Fruit fly (Drosophila melanogaster): ENCODE results near the gene CG33912.

The CG33912 gene

dm6 chr3L:20778224-20779063, 23.0 kb upstream of the CG33912 start, which contains the start of the genes Pex16 and Pex14 (continued):
- TF ChIP-seq sd (tag; optimal IDR thresholded peaks at IDR 0.05) (no peak), Opbp (GFP tag; IDR thresholded peaks at IDR 0.05; ENCODE audit: partially characterized antibody) (no peak), Spps (tag; optimal IDR thresholded peaks at IDR 0.05) (peak; percentile 28), grau (tag; optimal IDR thresholded peaks at IDR 0.05) (peak; percentile 63), Dp (GFP tag; optimal IDR thresholded peaks at IDR 0.05) (peak; percentile 30), CG1024 (GFP tag; IDR thresholded peaks at IDR 0.05) (peak; percentile 46; the same call in 1 of the 2 replicates), CG31224 (GFP tag; IDR thresholded peaks at IDR 0.05) (peak; percentile 48), bcd (GFP tag; optimal IDR thresholded peaks at IDR 0.05) (peak; percentile 73), Six4 (GFP tag; optimal IDR thresholded peaks at IDR 0.05) (peak; percentile 53), z (GFP tag; IDR thresholded peaks at IDR 0.05) (no peak), Rx (GFP tag; IDR thresholded peaks at IDR 0.05) (peak; percentile 41; the same call in 1 of the 2 replicates), ap (GFP tag; IDR thresholded peaks at IDR 0.05) (peak; percentile 34; the same call in 1 of the 2 replicates), CG9215 (GFP tag; IDR thresholded peaks at IDR 0.05) (peak; percentile 82), CG43689 (GFP tag; IDR thresholded peaks at IDR 0.05) (0 out of 2 replicates have a peak, but pooled peaks have one; percentile 11), D19A (tag; optimal IDR thresholded peaks at IDR 0.05) (no peak), Lhr (GFP tag; optimal IDR thresholded peaks at IDR 0.05) (peak; percentile 28), ara (GFP tag; IDR thresholded peaks at IDR 0.05) (peak; percentile 37), Hmx (GFP tag; optimal IDR thresholded peaks at IDR 0.05) (no peak), seq (GFP tag; IDR thresholded peaks at IDR 0.05) (0 out of 2 replicates have a peak, but pooled peaks have one; percentile 10), CG2202 (tag; optimal IDR thresholded peaks at IDR 0.05) (no peak), HLHmδ (GFP tag; optimal IDR thresholded peaks at IDR 0.05) (no peak), CG2199 (GFP tag; IDR thresholded peaks at IDR 0.05) (peak; percentile 75; the same call in 2 of the 3 replicates), slp2 (GFP tag; optimal IDR thresholded peaks at IDR 0.05) (peak; percentile 57), CG16863 (GFP tag; optimal IDR thresholded peaks at IDR 0.05) (peak; percentile 76), CG16815 (GFP tag; optimal IDR thresholded peaks at IDR 0.05) (peak; percentile 71), chn (GFP tag; optimal IDR thresholded peaks at IDR 0.05) (peak; percentile 73), CG10267 (tag; optimal IDR thresholded peaks at IDR 0.05) (peak; percentile 44), H2.0 (GFP tag; IDR thresholded peaks at IDR 0.05) (peak; percentile 71), CG1603 (tag; optimal IDR thresholded peaks at IDR 0.05) (peak; percentile 66), CG10654 (GFP tag; optimal IDR thresholded peaks at IDR 0.05) (peak; percentile 37), amos (GFP tag; IDR thresholded peaks at IDR 0.05; ENCODE audit: partially characterized antibody) (no peak), unpg (GFP tag; optimal IDR thresholded peaks at IDR 0.05) (peak; percentile 62), Dek (tag; optimal IDR thresholded peaks at IDR 0.05) (no peak), ems (GFP tag; optimal IDR thresholded peaks at IDR 0.05) (peak; percentile 42), tna (GFP tag; IDR thresholded peaks at IDR 0.05; ENCODE audit: partially characterized antibody) (no peak), Dfd (GFP tag; optimal IDR thresholded peaks at IDR 0.05) (peak in 1 of 2 experiments; percentile 22), tin (GFP tag; optimal IDR thresholded peaks at IDR 0.05) (peak; percentile 78), Hsf (GFP tag; optimal IDR thresholded peaks at IDR 0.05) (peak; percentile 82), CG7928 (GFP tag; optimal IDR thresholded peaks at IDR 0.05) (no peak), ERR (GFP tag; optimal IDR thresholded peaks at IDR 0.05) (no peak), abd-A (tag; optimal IDR thresholded peaks at IDR 0.05) (no peak), Camta (GFP tag; optimal IDR thresholded peaks at IDR 0.05) (peak; percentile 72), CG6854 (GFP tag; optimal IDR thresholded peaks at IDR 0.05) (no peak), Jarid2 (GFP tag; optimal IDR thresholded peaks at IDR 0.05) (no peak), fd3F (GFP tag; optimal IDR thresholded peaks at IDR 0.05) (peak; percentile 59), vnd (GFP tag; IDR thresholded peaks at IDR 0.05; ENCODE audit: partially characterized antibody) (no peak), CG17186 (GFP tag; optimal IDR thresholded peaks at IDR 0.05) (peak; percentile 36), BEAF-32 (GFP tag; optimal IDR thresholded peaks at IDR 0.05) (peak; percentile 37)

All from whole organism, embryonic.